Fruit fly (Drosophila melanogaster): ENCODE measurements around the gene gnu.

The gnu gene

dm6 chr3L:14761837-14762785, 41.0 kb downstream of the gnu start, which contains the start of the genes Tsen34 and Mgat4a:
TSS of gene Tsen34 (minus strand) at chr3L:14761844.
TSS of gene Mgat4a (plus strand) at chr3L:14762028.
- no peak for TF ChIP-seq Sin3A (optimal IDR thresholded peaks at IDR 0.05)
- no peak for TF ChIP-seq ttk (optimal IDR thresholded peaks at IDR 0.05)
- no peak for TF ChIP-seq psq (optimal IDR thresholded peaks at IDR 0.05)
- TF ChIP-seq insv (optimal IDR thresholded peaks at IDR 0.05) = no peak
- TF ChIP-seq h (optimal IDR thresholded peaks at IDR 0.05) = no peak
- TF ChIP-seq Myc (optimal IDR thresholded peaks at IDR 0.05) = no peak

dm6 chr3L:14760949-14761348, 42.2 kb downstream of the gnu start, which contains the start of gene Trl:
TSS of gene Trl (minus strand) at chr3L:14761049.
- TF ChIP-seq Myc (optimal IDR thresholded peaks at IDR 0.05) = no peak
- no peak for TF ChIP-seq Sin3A (optimal IDR thresholded peaks at IDR 0.05)
- no peak for TF ChIP-seq ttk (optimal IDR thresholded peaks at IDR 0.05)
- TF ChIP-seq psq (optimal IDR thresholded peaks at IDR 0.05) = no peak
- TF ChIP-seq insv (optimal IDR thresholded peaks at IDR 0.05) = no peak
- TF ChIP-seq h (optimal IDR thresholded peaks at IDR 0.05) = no peak

- no peak for TF ChIP-seq psq (optimal IDR thresholded peaks at IDR 0.05)
- no peak for TF ChIP-seq insv (optimal IDR thresholded peaks at IDR 0.05)
- no peak for TF ChIP-seq ttk (optimal IDR thresholded peaks at IDR 0.05)
- TF ChIP-seq Sin3A (optimal IDR thresholded peaks at IDR 0.05) = no peak
- TF ChIP-seq Myc (optimal IDR thresholded peaks at IDR 0.05) = no peak
- no peak for TF ChIP-seq h (optimal IDR thresholded peaks at IDR 0.05)
These were observed 43.1 kb downstream of the gnu start for dm6 chr3L:14759984-14760626.

DNA sequence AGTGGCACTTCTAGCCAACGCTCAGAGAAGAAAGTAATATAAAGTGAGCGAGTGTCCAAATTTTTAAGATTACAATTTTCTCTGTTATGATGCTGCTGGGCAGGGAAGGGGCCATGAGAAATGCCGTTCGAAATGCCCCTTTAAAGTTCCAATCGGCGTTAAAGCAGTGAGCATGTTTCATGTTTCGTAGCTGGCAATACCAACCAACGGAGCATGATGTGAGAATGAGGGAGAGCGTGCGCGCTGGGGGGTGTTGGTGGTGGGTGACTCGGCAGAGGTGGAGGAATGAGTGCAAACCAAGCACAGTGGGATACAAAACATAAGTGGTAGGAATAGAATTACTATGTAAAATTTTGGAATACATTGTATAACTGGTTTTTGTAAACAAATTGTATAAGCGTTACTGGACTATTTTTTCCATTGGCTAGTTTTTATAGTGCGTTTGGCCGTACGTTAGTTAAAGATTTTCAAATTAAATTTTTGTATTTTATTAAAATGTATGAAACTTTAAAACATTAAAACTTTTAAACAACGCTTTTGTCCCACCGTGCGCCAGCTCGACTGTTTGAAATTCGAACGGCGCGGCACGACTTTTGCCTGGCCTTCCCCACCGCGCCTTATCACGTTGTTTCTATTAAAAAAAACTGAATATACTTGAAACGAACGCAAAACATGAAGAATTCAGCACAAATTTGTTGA, 43.9 kb downstream of the gnu start:
- TF ChIP-seq Myc (optimal IDR thresholded peaks at IDR 0.05) (no peak), h (optimal IDR thresholded peaks at IDR 0.05) (no peak), ttk (optimal IDR thresholded peaks at IDR 0.05) (no peak), Sin3A (optimal IDR thresholded peaks at IDR 0.05) (no peak), insv (optimal IDR thresholded peaks at IDR 0.05) (no peak)

DNA sequence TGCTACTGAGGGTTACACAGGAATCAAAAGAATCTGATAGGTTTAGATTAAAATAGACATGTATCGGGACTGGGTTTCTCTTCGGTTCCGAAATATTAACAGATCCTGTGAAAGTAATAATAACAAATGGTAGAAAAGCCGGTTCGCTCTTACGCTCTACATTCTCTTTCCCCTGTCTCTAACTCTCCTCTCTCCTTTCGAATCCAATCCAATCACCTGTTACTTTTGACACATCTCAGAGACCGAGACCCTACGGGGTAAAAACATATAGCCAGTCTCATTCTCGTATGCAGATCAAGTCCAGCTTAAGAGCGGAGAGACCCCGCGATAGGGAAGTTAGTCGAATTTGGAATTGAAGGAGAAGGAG, 44.4 kb downstream of the gnu start:
- TF ChIP-seq Sin3A (optimal IDR thresholded peaks at IDR 0.05) = no peak
- TF ChIP-seq h (optimal IDR thresholded peaks at IDR 0.05) = no peak
- TF ChIP-seq psq (optimal IDR thresholded peaks at IDR 0.05) = no peak
- TF ChIP-seq insv (optimal IDR thresholded peaks at IDR 0.05) = no peak
- TF ChIP-seq ttk (optimal IDR thresholded peaks at IDR 0.05) = no peak
- TF ChIP-seq Myc (optimal IDR thresholded peaks at IDR 0.05) = no peak

DNA sequence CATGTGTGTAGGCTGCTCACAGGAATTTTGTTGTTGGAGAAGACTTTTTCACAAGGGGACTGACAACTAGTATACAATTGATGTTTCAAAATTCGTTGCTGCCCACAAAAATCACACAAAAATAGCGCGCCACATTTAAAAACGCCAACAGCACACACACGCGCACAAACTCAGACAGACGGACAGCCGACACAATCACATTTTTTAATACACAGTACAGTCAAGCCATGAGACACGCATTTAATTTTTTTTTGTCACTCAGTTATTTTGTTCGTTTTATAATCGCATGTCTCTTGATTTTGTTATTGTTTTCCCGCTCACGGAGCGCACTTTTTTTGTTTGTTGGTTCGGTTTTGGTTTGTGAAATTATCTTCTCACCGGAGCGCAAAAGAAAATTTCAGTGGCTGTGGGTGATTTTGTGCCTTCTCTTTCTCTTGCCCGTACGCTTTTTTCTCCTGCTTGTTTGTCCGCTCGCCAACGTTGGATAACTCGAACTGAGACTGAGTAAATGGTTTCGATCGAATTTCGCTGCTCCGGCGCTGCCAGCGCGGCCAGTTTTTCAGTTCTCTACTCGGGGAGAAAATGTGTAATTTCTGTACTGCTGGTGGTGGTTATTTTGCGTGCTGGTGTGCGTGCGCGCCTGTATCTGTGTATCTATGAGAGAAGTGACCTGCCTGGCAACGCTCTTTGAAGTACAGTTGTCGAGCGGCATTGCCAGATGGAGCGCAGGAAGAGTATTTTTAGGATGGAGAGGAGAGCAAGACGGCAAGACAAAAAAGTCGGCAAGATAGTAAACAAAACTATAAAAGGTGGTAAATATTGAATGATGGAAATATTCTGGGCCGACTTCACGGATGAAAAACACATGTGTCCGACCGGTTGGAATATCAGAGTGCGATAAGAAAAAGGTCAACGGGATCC, 45.4 kb downstream of the gnu start, which contains the start of gene CG42507:
Gene CG42507 (minus strand): TSS at position 499 of the 921 bp plus-strand sequence.
- TF ChIP-seq insv (optimal IDR thresholded peaks at IDR 0.05) (no peak), psq (optimal IDR thresholded peaks at IDR 0.05) (no peak), h (optimal IDR thresholded peaks at IDR 0.05) (no peak), ttk (optimal IDR thresholded peaks at IDR 0.05) (no peak), Myc (optimal IDR thresholded peaks at IDR 0.05) (no peak), Sin3A (optimal IDR thresholded peaks at IDR 0.05) (no peak)

- TF ChIP-seq Myc (optimal IDR thresholded peaks at IDR 0.05) (no peak), ttk (optimal IDR thresholded peaks at IDR 0.05) (no peak), psq (optimal IDR thresholded peaks at IDR 0.05) (no peak), Sin3A (optimal IDR thresholded peaks at IDR 0.05) (no peak), h (optimal IDR thresholded peaks at IDR 0.05) (no peak), insv (optimal IDR thresholded peaks at IDR 0.05) (no peak)
These were observed 46.3 kb downstream of the gnu start for dm6 chr3L:14756724-14757463.

DNA sequence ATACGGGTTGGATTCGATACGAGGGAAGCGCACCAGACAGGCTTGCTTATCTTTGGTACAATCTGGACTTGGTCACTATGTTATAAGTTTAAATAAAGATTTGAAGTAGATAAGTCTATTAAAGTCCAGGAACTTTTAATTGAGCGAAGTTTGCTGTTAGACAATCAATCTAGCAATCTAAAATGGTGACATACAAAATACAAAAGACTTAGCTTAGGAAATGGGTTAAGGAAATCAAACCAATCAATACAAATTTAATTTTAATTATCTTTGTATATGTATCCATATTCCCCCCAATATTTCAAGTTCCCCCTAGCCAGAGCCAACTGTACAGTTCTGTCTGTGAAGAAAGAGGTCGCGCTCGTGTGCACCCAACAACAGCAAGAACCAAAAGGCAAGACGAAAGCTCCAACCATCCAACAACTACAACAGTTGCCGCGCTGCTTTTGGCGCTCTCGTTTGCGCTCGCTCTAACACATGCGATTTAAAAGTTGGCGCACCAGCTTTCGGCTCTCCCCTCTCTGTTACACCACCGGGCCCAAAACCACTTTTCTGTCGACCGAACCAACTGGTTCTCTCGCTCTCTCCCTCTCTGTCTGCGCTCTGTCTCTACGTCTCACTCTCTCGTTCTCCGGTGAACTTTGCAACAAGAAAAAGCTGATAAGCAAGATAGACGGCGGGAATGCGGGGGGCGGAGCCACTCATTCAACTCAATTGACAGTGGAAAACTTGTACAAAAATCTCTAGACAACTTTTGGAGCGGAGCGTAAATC, 47.0 kb downstream of the gnu start:
- TF ChIP-seq Sin3A (optimal IDR thresholded peaks at IDR 0.05) (no peak), h (optimal IDR thresholded peaks at IDR 0.05) (no peak), Myc (optimal IDR thresholded peaks at IDR 0.05) (no peak), psq (optimal IDR thresholded peaks at IDR 0.05) (no peak)

dm6 chr3L:14755046-14755643, 48.0 kb downstream of the gnu start:
- no peak for TF ChIP-seq ttk (optimal IDR thresholded peaks at IDR 0.05)
- TF ChIP-seq Myc (optimal IDR thresholded peaks at IDR 0.05) = no peak
- no peak for TF ChIP-seq psq (optimal IDR thresholded peaks at IDR 0.05)
- no peak for TF ChIP-seq Sin3A (optimal IDR thresholded peaks at IDR 0.05)
- TF ChIP-seq h (optimal IDR thresholded peaks at IDR 0.05) = no peak
- no peak for TF ChIP-seq insv (optimal IDR thresholded peaks at IDR 0.05)

All from Kc167 (cell line).